Worm (Caenorhabditis elegans) whole organism, L2 larva: ENCODE measurements around the gene C06H2.2.
A peak's percentile ranks its signal among the peaks of the same experiment; 100 is the strongest.

ENCODE experiments used
- C34F6.9 ChIP-seq: fragments of 150-350 bp; optimal IDR thresholded peaks from 2 replicates; lab custom pipeline; 2014; ENCODE audit warnings: missing biosample characterization, missing genetic modification characterization
- F13H6.1 ChIP-seq: sonication (generic microtip); optimal IDR thresholded peaks from 2 replicates; lab custom pipeline; 2016; ENCODE audit warnings: missing genetic modification characterization, missing compliant biosample characterization
- ama-1 ChIP-seq: fragments of 150-350 bp; optimal IDR thresholded peaks from 2 replicates; lab custom pipeline; 2018; ENCODE audit warnings: inconsistent platforms
- ceh-82 ChIP-seq: fragments of 150-350 bp; optimal IDR thresholded peaks from 2 replicates; lab custom pipeline; 2014; ENCODE audit warnings: missing biosample characterization, missing genetic modification characterization
- crh-2 ChIP-seq: sonication (generic microtip); optimal IDR thresholded peaks from 2 replicates; lab custom pipeline; 2017; ENCODE audit warnings: missing biosample characterization, missing genetic modification characterization
- dmd-4 ChIP-seq: sonication (generic microtip); optimal IDR thresholded peaks from 2 replicates; lab custom pipeline; 2017; ENCODE audit warnings: missing biosample characterization, missing genetic modification characterization
- egl-27 ChIP-seq: sonication (generic microtip); optimal IDR thresholded peaks from 3 replicates; lab custom pipeline; 2017; ENCODE audit warnings: missing biosample characterization, missing genetic modification reagents, missing genetic modification characterization
- elt-1 ChIP-seq: fragments of 150-350 bp; optimal IDR thresholded peaks from 2 replicates; lab custom pipeline; 2014; ENCODE audit warnings: missing biosample characterization, missing genetic modification characterization
- fos-1 ChIP-seq: fragments of 150-350 bp; optimal IDR thresholded peaks from 2 replicates; lab custom pipeline; 2014; ENCODE audit warnings: missing biosample characterization, missing genetic modification characterization
- gmeb-1 ChIP-seq: fragments of 150-350 bp; optimal IDR thresholded peaks from 2 replicates; lab custom pipeline; 2014; ENCODE audit warnings: missing biosample characterization, missing genetic modification characterization
- lin-11 ChIP-seq: fragments of 150-350 bp; sonication (generic microtip); optimal IDR thresholded peaks from 2 replicates; lab custom pipeline; 2014; ENCODE audit warnings: missing biosample characterization, missing genetic modification characterization, inconsistent platforms, mixed read lengths
- lin-13 ChIP-seq: fragments of 150-350 bp; optimal IDR thresholded peaks from 2 replicates; lab custom pipeline; 2014; ENCODE audit warnings: missing biosample characterization, missing genetic modification reagents, missing genetic modification characterization
- lsy-2 ChIP-seq, 2 experiments: fragments of 150-350 bp in 1 of 2; sonication (generic microtip) in 1 of 2; optimal IDR thresholded peaks; 2 replicates each; lab custom pipeline; 2014 to 2017; ENCODE audit warnings: missing biosample characterization in 2 of 2, missing genetic modification characterization in 2 of 2
- mab-5 ChIP-seq: fragments of 150-350 bp; optimal IDR thresholded peaks from 2 replicates; lab custom pipeline; 2014; ENCODE audit warnings: missing biosample characterization, missing genetic modification characterization
- mbf-1 ChIP-seq: sonication (generic microtip); optimal IDR thresholded peaks from 2 replicates; lab custom pipeline; 2017; ENCODE audit warnings: missing biosample characterization, missing genetic modification characterization
- nhr-10 ChIP-seq: sonication (generic microtip); optimal IDR thresholded peaks from 2 replicates; lab custom pipeline; 2017; ENCODE audit warnings: missing biosample characterization, missing genetic modification characterization
- nhr-11 ChIP-seq: fragments of 150-350 bp; optimal IDR thresholded peaks from 2 replicates; lab custom pipeline; 2014; ENCODE audit warnings: missing biosample characterization, missing genetic modification characterization
- nhr-12 ChIP-seq: fragments of 150-350 bp; optimal IDR thresholded peaks from 2 replicates; lab custom pipeline; 2014; ENCODE audit warnings: missing biosample characterization, missing genetic modification characterization
- nhr-129 ChIP-seq: fragments of 150-350 bp; optimal IDR thresholded peaks from 2 replicates; lab custom pipeline; 2014; ENCODE audit warnings: missing biosample characterization, missing genetic modification characterization
- nhr-237 ChIP-seq: fragments of 150-350 bp; optimal IDR thresholded peaks from 2 replicates; lab custom pipeline; 2014; ENCODE audit warnings: missing biosample characterization, missing genetic modification characterization
- nhr-6 ChIP-seq: fragments of 150-350 bp; optimal IDR thresholded peaks from 2 replicates; lab custom pipeline; 2014; ENCODE audit warnings: missing biosample characterization, missing genetic modification characterization
- nhr-77 ChIP-seq: fragments of 150-350 bp; optimal IDR thresholded peaks from 2 replicates; lab custom pipeline; 2014; ENCODE audit warnings: missing biosample characterization, missing genetic modification characterization
- peb-1 ChIP-seq: fragments of 150-350 bp; optimal IDR thresholded peaks from 2 replicates; lab custom pipeline; 2014; ENCODE audit warnings: missing biosample characterization, missing genetic modification characterization
- sem-4 ChIP-seq: fragments of 150-350 bp; optimal IDR thresholded peaks from 2 replicates; lab custom pipeline; 2014; ENCODE audit warnings: missing biosample characterization, missing genetic modification reagents, missing genetic modification characterization
- skn-1 ChIP-seq: sonication (generic microtip); optimal IDR thresholded peaks from 2 replicates; lab custom pipeline; 2017; ENCODE audit warnings: missing biosample characterization, missing genetic modification characterization
- sma-3 ChIP-seq: sonication (generic microtip); optimal IDR thresholded peaks from 2 replicates; lab custom pipeline; 2016; ENCODE audit warnings: missing genetic modification reagents, missing genetic modification characterization, missing compliant biosample characterization
- sma-9 ChIP-seq, 2 experiments: fragments of 150-350 bp in 1 of 2; sonication (generic microtip) in 1 of 2; optimal IDR thresholded peaks; 2 replicates each; lab custom pipeline; 2014 to 2016; ENCODE audit warnings: missing genetic modification characterization in 2 of 2, mild to moderate bottlenecking in 1 of 2, missing biosample characterization in 1 of 2, missing compliant biosample characterization in 1 of 2, missing genetic modification reagents in 1 of 2, moderate library complexity in 1 of 2
- snpc-4 ChIP-seq: fragments of 150-350 bp; optimal IDR thresholded peaks from 2 replicates; lab custom pipeline; 2014; ENCODE audit warnings: missing biosample characterization, missing genetic modification characterization
- unc-39 ChIP-seq: fragments of 150-350 bp; optimal IDR thresholded peaks from 2 replicates; lab custom pipeline; 2014; ENCODE audit warnings: missing biosample characterization, missing genetic modification characterization
- unc-55 ChIP-seq: fragments of 150-350 bp; sonication (generic microtip); optimal IDR thresholded peaks from 3 replicates; lab custom pipeline; 2014; ENCODE audit warnings: missing biosample characterization, missing genetic modification reagents, missing genetic modification characterization
- unc-62 ChIP-seq: fragments of 150-350 bp; optimal IDR thresholded peaks from 2 replicates; lab custom pipeline; 2014; ENCODE audit warnings: missing biosample characterization, missing genetic modification reagents, missing genetic modification characterization
- zag-1 ChIP-seq: fragments of 150-350 bp; optimal IDR thresholded peaks from 2 replicates; lab custom pipeline; 2014; ENCODE audit warnings: missing biosample characterization, missing genetic modification characterization
- ztf-11 ChIP-seq: sonication (generic microtip); optimal IDR thresholded peaks from 2 replicates; lab custom pipeline; 2017; ENCODE audit warnings: missing biosample characterization, missing genetic modification characterization
- ztf-4 ChIP-seq: fragments of 150-350 bp; optimal IDR thresholded peaks from 2 replicates; lab custom pipeline; 2014; ENCODE audit warnings: missing biosample characterization, missing genetic modification characterization

The C06H2.2 gene

ce11 chrV:11078874-11079273, 46.1 kb upstream of the C06H2.2 start:
- TF ChIP-seq ztf-11 (tag; lab: Kevin White, UChicago), result no peak
- TF ChIP-seq nhr-77 (tag; lab: Kevin White, UChicago), result no peak
- TF ChIP-seq unc-55 (GFP tag; lab: Kevin White, UChicago), result peak; percentile 18

ce11 chrV:11080345-11081102, 44.5 kb upstream of the C06H2.2 start, which contains the start of gene act-1:
Gene act-1, plus strand, starts transcription at chrV:11081052.
- no peak for TF ChIP-seq gmeb-1 (tag; lab: Kevin White, UChicago)
- TF ChIP-seq lin-11 (tag; lab: Kevin White, UChicago), result no peak
- TF ChIP-seq ceh-82 (tag; lab: Kevin White, UChicago), result no peak
- TF ChIP-seq sem-4, result peak; percentile 9
- TF ChIP-seq elt-1 (tag; lab: Kevin White, UChicago), result no peak
- TF ChIP-seq unc-55 (GFP tag; lab: Kevin White, UChicago), result no peak
- peak; percentile 96 for TF ChIP-seq fos-1 (tag; lab: Kevin White, UChicago)
- no peak for TF ChIP-seq skn-1
- peak; percentile 75 for TF ChIP-seq F13H6.1 (tag; lab: Kevin White, UChicago)
- no peak for TF ChIP-seq unc-62 (GFP tag; lab: Kevin White, UChicago)
- no peak for TF ChIP-seq ztf-4 (tag; lab: Kevin White, UChicago)
- peak in 1 of 2 experiments; percentile 29 for TF ChIP-seq lsy-2 (tag; optimal IDR thresholded peaks at IDR 0.05; lab: Kevin White, UChicago)
- TF ChIP-seq nhr-10 (tag; lab: Kevin White, UChicago), result no peak
- no peak for TF ChIP-seq nhr-77 (tag; lab: Kevin White, UChicago)
- TF ChIP-seq nhr-6, result no peak
- peak; percentile 60 for TF ChIP-seq sma-9 (GFP tag; optimal IDR thresholded peaks at IDR 0.05; lab: Kevin White, UChicago)
- no peak for TF ChIP-seq sma-9 (tag; optimal IDR thresholded peaks at IDR 0.05; lab: Kevin White, UChicago)
- peak; percentile 60 for TF ChIP-seq nhr-129 (tag; lab: Kevin White, UChicago)
- TF ChIP-seq nhr-237 (tag; lab: Kevin White, UChicago), result no peak
- TF ChIP-seq mbf-1 (tag; lab: Kevin White, UChicago), result no peak
- no peak for TF ChIP-seq nhr-11 (tag; lab: Kevin White, UChicago)
- TF ChIP-seq, all 48 proteins: peak for 6

- TF ChIP-seq F13H6.1 (tag; lab: Kevin White, UChicago) (peak; percentile 86), nhr-129 (tag; lab: Kevin White, UChicago) (peak; percentile 78), lin-13 (GFP tag; lab: Kevin White, UChicago) (peak; percentile 21), mab-5 (no peak), sma-3 (GFP tag; lab: Kevin White, UChicago) (peak; percentile 73), lsy-2 (tag; optimal IDR thresholded peaks at IDR 0.05; lab: Kevin White, UChicago) (peak; percentile 14 to 48), dmd-4 (tag; lab: Kevin White, UChicago) (no peak), ztf-4 (tag; lab: Kevin White, UChicago) (peak; percentile 79), C34F6.9 (tag; lab: Kevin White, UChicago) (peak; percentile 14), nhr-10 (tag; lab: Kevin White, UChicago) (no peak), sma-9 (GFP tag; optimal IDR thresholded peaks at IDR 0.05; lab: Kevin White, UChicago) (peak; percentile 81), sma-9 (tag; optimal IDR thresholded peaks at IDR 0.05; lab: Kevin White, UChicago) (no peak), crh-2 (tag; lab: Kevin White, UChicago) (peak; percentile 14), zag-1 (tag; lab: Kevin White, UChicago) (no peak), sem-4 (peak; percentile 33), unc-39 (no peak), nhr-11 (tag; lab: Kevin White, UChicago) (no peak), egl-27 (no peak), skn-1 (no peak), ama-1 (lab: Kevin White, UChicago) (peak; percentile 38), unc-62 (GFP tag; lab: Kevin White, UChicago) (no peak), nhr-6 (peak; percentile 68), nhr-12 (tag; lab: Kevin White, UChicago) (no peak)
Observed at ce11 chrV:11082475-11082874, 42.5 kb upstream of the C06H2.2 start.

- TF ChIP-seq lin-13 (GFP tag; lab: Kevin White, UChicago), result no peak
- no peak for TF ChIP-seq unc-55 (GFP tag; lab: Kevin White, UChicago)
- no peak for TF ChIP-seq peb-1 (tag; lab: Kevin White, UChicago)
- TF ChIP-seq nhr-10 (tag; lab: Kevin White, UChicago), result no peak
- TF ChIP-seq ztf-4 (tag; lab: Kevin White, UChicago), result no peak
- no peak for TF ChIP-seq ztf-11 (tag; lab: Kevin White, UChicago)
- no peak for TF ChIP-seq unc-62 (GFP tag; lab: Kevin White, UChicago)
- no peak for TF ChIP-seq snpc-4 (tag; lab: Kevin White, UChicago)
Observed at ce11 chrV:11082964-11083363, 42.1 kb upstream of the C06H2.2 start.
